Worm (Caenorhabditis elegans) whole organism, late embryonic: Measurements from ENCODE around the gene C46A5.1.

Experiments
- ceh-2 ChIP-seq: sonication (generic microtip); optimal IDR thresholded peaks from 2 replicates; lab custom pipeline; 2016; ENCODE audit warnings: missing genotype, missing genetic modification characterization, missing compliant biosample characterization
- elt-2 ChIP-seq: sonication (generic microtip); optimal IDR thresholded peaks from 2 replicates; lab custom pipeline; 2016; ENCODE audit warnings: missing genetic modification reagents, missing genetic modification characterization, missing compliant biosample characterization
- hlh-13 ChIP-seq: fragments of 200-800 bp; sonication (Bioruptor generic); optimal IDR thresholded peaks from 2 replicates; lab custom pipeline; 2018; ENCODE audit warnings: mild to moderate bottlenecking, missing genetic modification characterization, missing compliant biosample characterization
- lin-11 ChIP-seq: fragments of 200-800 bp; sonication (Bioruptor generic); optimal IDR thresholded peaks from 2 replicates; lab custom pipeline; 2018; ENCODE audit warnings: mild to moderate bottlenecking, missing genetic modification characterization, missing compliant biosample characterization
- madf-2 ChIP-seq: sonication (generic microtip); optimal IDR thresholded peaks from 2 replicates; lab custom pipeline; 2017; ENCODE audit warnings: missing genetic modification characterization, missing compliant biosample characterization
- nhr-11 ChIP-seq: fragments of 150-350 bp; optimal IDR thresholded peaks from 2 replicates; lab custom pipeline; 2014; ENCODE audit warnings: missing biosample characterization, missing genetic modification characterization
- pag-3 ChIP-seq: sonication (generic microtip); optimal IDR thresholded peaks from 2 replicates; lab custom pipeline; 2016; ENCODE audit warnings: missing compliant biosample characterization, missing genetic modification characterization, borderline replicate concordance
- pha-2 ChIP-seq: sonication (generic microtip); optimal IDR thresholded peaks from 2 replicates; lab custom pipeline; 2017; ENCODE audit warnings: mild to moderate bottlenecking, missing genetic modification characterization, missing compliant biosample characterization
- pha-4 ChIP-seq: fragments of 150-350 bp; optimal IDR thresholded peaks from 2 replicates; lab custom pipeline; 2018; ENCODE audit warnings: missing biosample characterization, missing genetic modification reagents, missing genetic modification characterization
- sox-4 ChIP-seq: sonication (generic microtip); optimal IDR thresholded peaks from 2 replicates; lab custom pipeline; 2017; ENCODE audit warnings: mild to moderate bottlenecking, missing genetic modification characterization, inconsistent platforms, missing compliant biosample characterization
- tbx-2 ChIP-seq: sonication (generic microtip); optimal IDR thresholded peaks from 2 replicates; lab custom pipeline; 2016; ENCODE audit warnings: missing genetic modification characterization, missing compliant biosample characterization
- tbx-7 ChIP-seq: sonication (generic microtip); optimal IDR thresholded peaks from 2 replicates; lab custom pipeline; 2016; ENCODE audit warnings: missing genotype, missing genetic modification characterization, missing compliant biosample characterization

DNA sequence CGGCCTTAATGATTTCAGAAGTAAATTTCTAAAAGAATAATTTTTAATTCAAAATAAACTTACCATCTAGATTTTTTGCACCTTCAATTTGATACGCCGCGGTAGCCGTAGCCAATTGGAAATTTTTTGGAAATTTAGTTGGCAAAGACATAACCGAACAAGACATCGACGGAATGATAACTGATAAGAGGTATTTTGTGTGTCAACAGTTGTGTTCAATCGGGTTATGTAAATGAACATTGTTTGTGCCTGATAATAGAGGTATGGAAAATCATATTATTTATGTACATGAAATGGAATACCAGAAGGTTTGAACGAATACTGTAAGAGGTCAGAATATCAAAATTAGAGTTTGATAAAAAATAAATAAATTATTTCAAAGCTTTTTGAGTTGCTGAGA is 15.9 kb upstream of the C46A5.1 start, which contains the start of gene klo-1:
- TF ChIP-seq madf-2 (tag; lab: Kevin White, UChicago) (no peak), tbx-7 (tag; lab: Kevin White, UChicago) (no peak), pha-4 (no peak), tbx-2 (no peak), sox-4 (tag; lab: Kevin White, UChicago) (no peak), lin-11 (tag; lab: Kevin White, UChicago) (no peak), hlh-13 (no peak), ceh-2 (tag; lab: Kevin White, UChicago) (no peak), elt-2 (tag; lab: Kevin White, UChicago) (no peak), nhr-11 (tag; lab: Kevin White, UChicago) (no peak), pag-3 (no peak), pha-2 (tag; lab: Kevin White, UChicago) (no peak)
